Fruit fly (Drosophila melanogaster) whole organism, embryonic: ENCODE results near the gene Obp99b.

ENCODE experiments used
- ATbp ChIP-seq: fragments of 200-800 bp; sonication (Bioruptor generic); optimal IDR thresholded peaks from 2 replicates; lab custom pipeline; 2017; ENCODE audit warnings: missing biosample characterization, mild to moderate bottlenecking, missing genetic modification characterization, missing genetic modification reagents
- C15 ChIP-seq: fragments of 200-800 bp; sonication (Bioruptor generic); IDR thresholded peaks from 3 replicates; pipeline ENCODE4 v1.3.6; 2022; ENCODE audit warnings: missing biosample characterization, missing genetic modification characterization
- CG10565 ChIP-seq: fragments of 200-800 bp; sonication (Bioruptor generic); optimal IDR thresholded peaks from 3 replicates; lab custom pipeline; 2016; ENCODE audit warnings: missing biosample characterization, mild to moderate bottlenecking, missing genetic modification characterization
- CG11504 ChIP-seq: fragments of 200-800 bp; sonication (Bioruptor generic); optimal IDR thresholded peaks from 3 replicates; lab custom pipeline; 2019; ENCODE audit warnings: missing biosample characterization, mild to moderate bottlenecking, missing genetic modification characterization, moderate library complexity
- CG11560 ChIP-seq: fragments of 200-800 bp; sonication (Bioruptor generic); IDR thresholded peaks from 3 replicates; pipeline ENCODE4 v1.3.6; 2022; ENCODE audit warnings: missing biosample characterization, missing genetic modification characterization
- CG15514 ChIP-seq: fragments of 200-800 bp; sonication (Bioruptor generic); optimal IDR thresholded peaks from 3 replicates; lab custom pipeline; 2017; ENCODE audit warnings: missing biosample characterization, missing genetic modification characterization, mild to moderate bottlenecking, moderate library complexity, missing genetic modification reagents
- CG15696 ChIP-seq: fragments of 200-800 bp; sonication (Bioruptor generic); optimal IDR thresholded peaks from 2 replicates; lab custom pipeline; 2019; ENCODE audit warnings: missing biosample characterization, mild to moderate bottlenecking, missing genetic modification characterization, moderate library complexity
- CG16813 ChIP-seq: fragments of 200-800 bp; sonication (Bioruptor generic); IDR thresholded peaks from 3 replicates; pipeline ENCODE4 v1.3.6; 2022; ENCODE audit warnings: missing biosample characterization, missing genetic modification characterization; ENCODE audit not compliant: partially characterized antibody
- CG18011 ChIP-seq: fragments of 200-800 bp; sonication (Bioruptor generic); optimal IDR thresholded peaks from 2 replicates; lab custom pipeline; 2017; ENCODE audit warnings: missing biosample characterization, missing genetic modification characterization, mild to moderate bottlenecking, moderate library complexity, missing genotype
- CG30431 ChIP-seq: fragments of 200-800 bp; sonication (Bioruptor generic); optimal IDR thresholded peaks from 2 replicates; lab custom pipeline; 2017; ENCODE audit warnings: missing biosample characterization, missing genetic modification characterization
- CG31388 ChIP-seq: fragments of 200-800 bp; sonication (Bioruptor generic); optimal IDR thresholded peaks from 2 replicates; lab custom pipeline; 2016; ENCODE audit warnings: missing biosample characterization, missing genetic modification characterization
- CG31441 ChIP-seq: fragments of 200-800 bp; sonication (Bioruptor generic); IDR thresholded peaks from 2 replicates; pipeline ENCODE4 v1.3.6; 2022; ENCODE audit warnings: missing biosample characterization, missing genetic modification characterization
- CG32767 ChIP-seq: fragments of 200-800 bp; sonication (Bioruptor generic); IDR thresholded peaks from 2 replicates; pipeline ENCODE4 v1.3.6; 2022; ENCODE audit warnings: missing biosample characterization, missing genetic modification characterization
- CG34376 ChIP-seq: fragments of 200-800 bp; sonication (Bioruptor generic); optimal IDR thresholded peaks from 2 replicates; lab custom pipeline; 2018; ENCODE audit warnings: missing biosample characterization, mild to moderate bottlenecking, missing genetic modification characterization
- CG34422 ChIP-seq: fragments of 200-800 bp; sonication (Bioruptor generic); IDR thresholded peaks from 3 replicates; pipeline ENCODE4 v1.3.6; 2022; ENCODE audit warnings: missing biosample characterization, missing genetic modification characterization
- CG6175 ChIP-seq: fragments of 200-800 bp; sonication (Bioruptor generic); IDR thresholded peaks from 3 replicates; pipeline ENCODE4 v1.3.6; 2022; ENCODE audit warnings: missing biosample characterization, missing genetic modification characterization
- CG6791 ChIP-seq: fragments of 200-800 bp; sonication (Bioruptor generic); IDR thresholded peaks from 3 replicates; pipeline ENCODE4 v1.3.6; 2022; ENCODE audit warnings: missing biosample characterization, missing genetic modification characterization; ENCODE audit not compliant: partially characterized antibody
- CG7839 ChIP-seq: fragments of 200-800 bp; sonication (Bioruptor generic); optimal IDR thresholded peaks from 3 replicates; lab custom pipeline; 2018; ENCODE audit warnings: missing biosample characterization, mild to moderate bottlenecking, missing genetic modification characterization, moderate library complexity
- CG8478 ChIP-seq: fragments of >200 bp; optimal IDR thresholded peaks from 2 replicates; lab custom pipeline; 2018
- CHES-1-like ChIP-seq: fragments of 200-800 bp; sonication (Bioruptor generic); optimal IDR thresholded peaks from 2 replicates; lab custom pipeline; 2016; ENCODE audit warnings: missing biosample characterization, missing genetic modification characterization
- CkIIα-i1 ChIP-seq: fragments of 200-800 bp; sonication (Bioruptor generic); IDR thresholded peaks from 2 replicates; pipeline ENCODE4 v1.3.6; 2022; ENCODE audit warnings: missing biosample characterization, missing genetic modification characterization
- CoRest ChIP-seq: fragments of 200-800 bp; sonication (Bioruptor generic); optimal IDR thresholded peaks from 3 replicates; lab custom pipeline; 2018; ENCODE audit warnings: missing biosample characterization, mild to moderate bottlenecking, missing genetic modification characterization, moderate library complexity
- Dbx ChIP-seq: fragments of 200-800 bp; sonication (Bioruptor generic); IDR thresholded peaks from 3 replicates; pipeline ENCODE4 v1.3.6; 2022; ENCODE audit warnings: missing biosample characterization, missing genetic modification characterization
- Doc3 ChIP-seq: fragments of 200-800 bp; sonication (Bioruptor generic); IDR thresholded peaks from 3 replicates; pipeline ENCODE4 v1.3.6; 2022; ENCODE audit warnings: missing biosample characterization, missing genetic modification characterization; ENCODE audit not compliant: partially characterized antibody
- E2f2 ChIP-seq: fragments of 200-800 bp; sonication (Bioruptor generic); IDR thresholded peaks from 2 replicates; pipeline ENCODE4 v1.3.6; 2022; ENCODE audit warnings: missing biosample characterization, missing genetic modification characterization
- Ets65A ChIP-seq: fragments of 200-800 bp; sonication (Bioruptor generic); peaks from one replicate; lab custom pipeline; 2016; ENCODE audit warnings: missing biosample characterization, missing genetic modification characterization
- Gug ChIP-seq: fragments of 200-800 bp; sonication (Bioruptor generic); IDR thresholded peaks from 4 replicates; pipeline ENCODE4 v1.3.6; 2022; ENCODE audit warnings: missing biosample characterization, missing genetic modification characterization
- HLH4C ChIP-seq: fragments of 200-800 bp; sonication (Bioruptor generic); IDR thresholded peaks from 3 replicates; pipeline ENCODE4 v1.3.6; 2022; ENCODE audit warnings: missing biosample characterization, missing genetic modification characterization; ENCODE audit not compliant: partially characterized antibody
- Hand ChIP-seq: fragments of 200-800 bp; sonication (Bioruptor generic); optimal IDR thresholded peaks from 2 replicates; lab custom pipeline; 2017; ENCODE audit warnings: mild to moderate bottlenecking, missing biosample characterization, missing genetic modification reagents, missing genetic modification characterization
- abd-A ChIP-seq: fragments of 200-800 bp; sonication (Bioruptor generic); optimal IDR thresholded peaks from 3 replicates; lab custom pipeline; 2019; ENCODE audit warnings: missing biosample characterization, mild to moderate bottlenecking, missing genetic modification characterization, moderate library complexity
- al ChIP-seq: fragments of 200-800 bp; sonication (Bioruptor generic); IDR thresholded peaks from 2 replicates; pipeline ENCODE4 v1.3.6; 2022; ENCODE audit warnings: missing biosample characterization, missing genetic modification characterization
- cad ChIP-seq: fragments of >200 bp; optimal IDR thresholded peaks from 2 replicates; lab custom pipeline; 2017; ENCODE audit warnings: missing biosample characterization, missing genetic modification characterization
- da ChIP-seq: fragments of 200-800 bp; sonication (Bioruptor generic); optimal IDR thresholded peaks from 2 replicates; lab custom pipeline; 2016; ENCODE audit warnings: missing biosample characterization, missing genetic modification characterization
- emc ChIP-seq: fragments of 200-800 bp; sonication (Bioruptor generic); optimal IDR thresholded peaks from 2 replicates; lab custom pipeline; 2016; ENCODE audit warnings: missing biosample characterization, missing genetic modification characterization
- hbn ChIP-seq: fragments of 200-800 bp; sonication (Bioruptor generic); IDR thresholded peaks from 2 replicates; pipeline ENCODE4 v1.3.6; 2022; ENCODE audit warnings: missing biosample characterization, missing genetic modification characterization; ENCODE audit not compliant: partially characterized antibody
- ind ChIP-seq: fragments of 200-800 bp; sonication (Bioruptor generic); optimal IDR thresholded peaks from 3 replicates; lab custom pipeline; 2016; ENCODE audit warnings: missing biosample characterization, missing genetic modification characterization
- knrl ChIP-seq: fragments of 200-800 bp; sonication (Bioruptor generic); IDR thresholded peaks from 3 replicates; pipeline ENCODE4 v1.3.6; 2022; ENCODE audit warnings: missing biosample characterization, missing genetic modification characterization; ENCODE audit not compliant: partially characterized antibody
- otp ChIP-seq: fragments of 200-800 bp; sonication (Bioruptor generic); IDR thresholded peaks from 3 replicates; pipeline ENCODE4, ENCODE4 v1.3.6; 2022; ENCODE audit warnings: missing biosample characterization, missing genetic modification characterization
- pita ChIP-seq: fragments of 200-800 bp; sonication (Bioruptor generic); optimal IDR thresholded peaks from 2 replicates; lab custom pipeline; 2017; ENCODE audit warnings: missing biosample characterization, mild to moderate bottlenecking, missing genetic modification characterization
- pnt ChIP-seq: fragments of 200-800 bp; sonication (Bioruptor generic); optimal IDR thresholded peaks from 3 replicates; lab custom pipeline; 2016; ENCODE audit warnings: missing biosample characterization, missing genetic modification characterization
- pum ChIP-seq: fragments of 200-800 bp; sonication (Bioruptor generic); optimal IDR thresholded peaks from 2 replicates; lab custom pipeline; 2016; ENCODE audit warnings: missing biosample characterization, missing genetic modification characterization
- pzg ChIP-seq: fragments of 200-800 bp; sonication (Bioruptor generic); optimal IDR thresholded peaks from 3 replicates; lab custom pipeline; 2018; ENCODE audit warnings: missing biosample characterization, mild to moderate bottlenecking, missing genetic modification characterization, moderate library complexity
- run ChIP-seq: fragments of 200-800 bp; sonication (Bioruptor generic); optimal IDR thresholded peaks from 3 replicates; lab custom pipeline; 2018; ENCODE audit warnings: missing biosample characterization, mild to moderate bottlenecking, missing genetic modification characterization
- sens-2 ChIP-seq: fragments of 200-800 bp; sonication (Bioruptor generic); IDR thresholded peaks from 2 replicates; pipeline ENCODE4 v1.3.6; 2022; ENCODE audit warnings: missing biosample characterization, missing genetic modification characterization
- sna ChIP-seq: fragments of 200-800 bp; sonication (Bioruptor generic); IDR thresholded peaks from 2 replicates; pipeline ENCODE4 v1.3.6; 2022; ENCODE audit warnings: missing biosample characterization, missing genetic modification characterization; ENCODE audit not compliant: partially characterized antibody
- tll ChIP-seq, 2 experiments: fragments of 200-800 bp in 1 of 2; fragments of >200 bp in 1 of 2; sonication (Bioruptor generic) in 1 of 2; optimal IDR thresholded peaks; 2 replicates each; lab custom pipeline; 2017 to 2019; ENCODE audit warnings: missing biosample characterization in 2 of 2, missing genetic modification characterization in 2 of 2, mild to moderate bottlenecking in 1 of 2, moderate library complexity in 1 of 2
- unc-4 ChIP-seq: fragments of 200-800 bp; sonication (Bioruptor generic); IDR thresholded peaks from 2 replicates; pipeline ENCODE4 v1.3.6; 2022; ENCODE audit warnings: missing biosample characterization, missing genetic modification characterization; ENCODE audit not compliant: partially characterized antibody
- wek ChIP-seq: fragments of 200-800 bp; sonication (Bioruptor generic); optimal IDR thresholded peaks from 3 replicates; lab custom pipeline; 2018; ENCODE audit warnings: missing biosample characterization, mild to moderate bottlenecking, missing genetic modification characterization, moderate library complexity

Gene Obp99b

dm6 chr3R:29748591-29749303 lies 32.1 kb upstream of the Obp99b start, which contains the start of the genes ATPsyngamma and yata (continued):
- TF ChIP-seq emc (GFP tag; lab: Kevin White, UChicago) (no peak), unc-4 (GFP tag; lab: Robert Waterston, UW) (peak; percentile 75; the same call in 1 of the 2 replicates), sna (GFP tag; lab: Robert Waterston, UW) (peak; percentile 67), knrl (GFP tag; lab: Robert Waterston, UW) (peak; percentile 78), Doc3 (GFP tag; lab: Robert Waterston, UW) (0 out of 3 replicates have a peak, but pooled peaks have one; percentile 59), CG15696 (tag; lab: Kevin White, UChicago) (peak; percentile 37), cad (GFP tag; lab: Kevin White, UChicago) (no peak), otp (GFP tag; lab: Robert Waterston, UW) (no peak; the same call in 2 of the 3 replicates), HLH4C (GFP tag; lab: Robert Waterston, UW) (peak; percentile 53; the same call in 1 of the 3 replicates), abd-A (no peak), CG31388 (GFP tag; lab: Kevin White, UChicago) (peak; percentile 4), CG11504 (tag; lab: Kevin White, UChicago) (no peak), CG18011 (peak; percentile 84), Gug (GFP tag; lab: Robert Waterston, UW) (peak; percentile 45; the same call in 1 of the 4 replicates), CoRest (tag; lab: Kevin White, UChicago) (peak; percentile 56), tll (GFP tag; optimal IDR thresholded peaks at IDR 0.05; lab: Kevin White, UChicago) (no peak), CG15514 (GFP tag; lab: Kevin White, UChicago) (peak; percentile 58), pzg (GFP tag; lab: Kevin White, UChicago) (peak; percentile 49), CG34422 (0 out of 3 replicates have a peak, but pooled peaks have one; percentile 12), Hand (GFP tag; lab: Kevin White, UChicago) (no peak), pnt (GFP tag; lab: Kevin White, UChicago) (no peak), ATbp (GFP tag; lab: Kevin White, UChicago) (peak; percentile 4), CG31441 (GFP tag; lab: Robert Waterston, UW) (no peak; the same call in 1 of the 2 replicates), ind (GFP tag; lab: Kevin White, UChicago) (peak; percentile 36)

- no peak for TF ChIP-seq da (GFP tag; lab: Kevin White, UChicago)
- TF ChIP-seq wek (GFP tag; lab: Kevin White, UChicago): peak; percentile 22
- peak; percentile 84 for TF ChIP-seq CG11560 (tag; lab: Robert Waterston, UW)
- TF ChIP-seq al (GFP tag; lab: Robert Waterston, UW): peak; percentile 95
- peak; percentile 74 for TF ChIP-seq ind (GFP tag; lab: Kevin White, UChicago)
- TF ChIP-seq pum (GFP tag; lab: Kevin White, UChicago): peak; percentile 52
- TF ChIP-seq E2f2: peak; percentile 74
- TF ChIP-seq C15 (GFP tag; lab: Robert Waterston, UW): peak; percentile 53
- TF ChIP-seq CG32767 (GFP tag; lab: Robert Waterston, UW): peak; percentile 75
- TF ChIP-seq run (tag; lab: Kevin White, UChicago): no peak
- peak; percentile 88 for TF ChIP-seq CG6175 (GFP tag; lab: Robert Waterston, UW)
- no peak for TF ChIP-seq CkIIα-i1 (GFP tag; lab: Robert Waterston, UW)
- peak; percentile 91 for TF ChIP-seq CG7839
- TF ChIP-seq sens-2 (GFP tag; lab: Robert Waterston, UW): 0 out of 2 replicates have a peak, but pooled peaks have one; percentile 27
- TF ChIP-seq Ets65A: peak; percentile 98
- no peak for TF ChIP-seq CG10565 (GFP tag; lab: Kevin White, UChicago)
- TF ChIP-seq CG34376 (GFP tag; lab: Kevin White, UChicago): peak; percentile 60
- no peak for TF ChIP-seq pita
- TF ChIP-seq hbn: no peak
- no peak for TF ChIP-seq CG8478
- TF ChIP-seq CG6791 (GFP tag; lab: Robert Waterston, UW): no peak
- peak; percentile 49 for TF ChIP-seq CG30431 (GFP tag; lab: Kevin White, UChicago)
- TF ChIP-seq CG16813 (GFP tag; lab: Robert Waterston, UW): 0 out of 3 replicates have a peak, but pooled peaks have one; percentile 26
- peak; percentile 96 for TF ChIP-seq Dbx (GFP tag; lab: Robert Waterston, UW)
- peak; percentile 72 for TF ChIP-seq CHES-1-like (GFP tag; lab: Kevin White, UChicago)
Observed at dm6 chr3R:29745056-29745455, 28.4 kb upstream of the Obp99b start, which contains the start of the genes Wdr24 and IntS11. Gene Wdr24 (minus strand): TSS chr3R:29745092. Gene IntS11 (plus strand): TSS chr3R:29745337.
